Worm (Caenorhabditis elegans) whole organism, L2 larva: ENCODE measurements around the gene F10C1.8.

Experiments
- C34F6.9 ChIP-seq: fragments of 150-350 bp; optimal IDR thresholded peaks from 2 replicates; lab custom pipeline; 2014; ENCODE audit warnings: missing biosample characterization, missing genetic modification characterization
- F13H6.1 ChIP-seq: sonication (generic microtip); optimal IDR thresholded peaks from 2 replicates; lab custom pipeline; 2016; ENCODE audit warnings: missing genetic modification characterization, missing compliant biosample characterization
- R02D3.7 ChIP-seq: fragments of 150-350 bp; optimal IDR thresholded peaks from 2 replicates; lab custom pipeline; 2014; ENCODE audit warnings: missing biosample characterization, missing genetic modification characterization
- Y55F3AM.14 ChIP-seq: fragments of 200-800 bp; sonication (Bioruptor generic); optimal IDR thresholded peaks from 2 replicates; lab custom pipeline; 2018; ENCODE audit warnings: mild to moderate bottlenecking, missing genetic modification characterization, missing compliant biosample characterization
- ZK546.5 ChIP-seq: sonication (generic microtip); optimal IDR thresholded peaks from 2 replicates; lab custom pipeline; 2017; ENCODE audit warnings: missing biosample characterization, missing genetic modification characterization
- alr-1 ChIP-seq: fragments of 150-350 bp; optimal IDR thresholded peaks from 2 replicates; lab custom pipeline; 2014; ENCODE audit warnings: missing biosample characterization, missing genetic modification characterization
- aly-2 ChIP-seq: fragments of 150-350 bp; optimal IDR thresholded peaks from 2 replicates; lab custom pipeline; 2014; ENCODE audit warnings: missing biosample characterization, missing genetic modification characterization
- ama-1 ChIP-seq: fragments of 150-350 bp; optimal IDR thresholded peaks from 2 replicates; lab custom pipeline; 2018; ENCODE audit warnings: inconsistent platforms
- blmp-1 ChIP-seq: sonication (generic microtip); optimal IDR thresholded peaks from 2 replicates; lab custom pipeline; 2017; ENCODE audit warnings: missing genetic modification characterization, mild to moderate bottlenecking, missing compliant biosample characterization, antibody characterized with exemption, moderate library complexity; ENCODE audit not compliant: insufficient read depth
- ceh-82 ChIP-seq: fragments of 150-350 bp; optimal IDR thresholded peaks from 2 replicates; lab custom pipeline; 2014; ENCODE audit warnings: missing biosample characterization, missing genetic modification characterization
- crh-2 ChIP-seq: sonication (generic microtip); optimal IDR thresholded peaks from 2 replicates; lab custom pipeline; 2017; ENCODE audit warnings: missing biosample characterization, missing genetic modification characterization
- dmd-4 ChIP-seq: sonication (generic microtip); optimal IDR thresholded peaks from 2 replicates; lab custom pipeline; 2017; ENCODE audit warnings: missing biosample characterization, missing genetic modification characterization
- egl-27 ChIP-seq: sonication (generic microtip); optimal IDR thresholded peaks from 3 replicates; lab custom pipeline; 2017; ENCODE audit warnings: missing biosample characterization, missing genetic modification reagents, missing genetic modification characterization
- fos-1 ChIP-seq: fragments of 150-350 bp; optimal IDR thresholded peaks from 2 replicates; lab custom pipeline; 2014; ENCODE audit warnings: missing biosample characterization, missing genetic modification characterization
- lin-11 ChIP-seq: fragments of 150-350 bp; sonication (generic microtip); optimal IDR thresholded peaks from 2 replicates; lab custom pipeline; 2014; ENCODE audit warnings: missing biosample characterization, missing genetic modification characterization, inconsistent platforms, mixed read lengths
- lin-13 ChIP-seq: fragments of 150-350 bp; optimal IDR thresholded peaks from 2 replicates; lab custom pipeline; 2014; ENCODE audit warnings: missing biosample characterization, missing genetic modification reagents, missing genetic modification characterization
- lin-39 ChIP-seq: fragments of 150-350 bp; optimal IDR thresholded peaks from 2 replicates; lab custom pipeline; 2014; ENCODE audit warnings: missing biosample characterization, missing genetic modification reagents, missing genetic modification characterization
- lsy-2 ChIP-seq, 2 experiments: fragments of 150-350 bp in 1 of 2; sonication (generic microtip) in 1 of 2; optimal IDR thresholded peaks; 2 replicates each; lab custom pipeline; 2014 to 2017; ENCODE audit warnings: missing biosample characterization in 2 of 2, missing genetic modification characterization in 2 of 2
- mbf-1 ChIP-seq: sonication (generic microtip); optimal IDR thresholded peaks from 2 replicates; lab custom pipeline; 2017; ENCODE audit warnings: missing biosample characterization, missing genetic modification characterization
- nhr-10 ChIP-seq: sonication (generic microtip); optimal IDR thresholded peaks from 2 replicates; lab custom pipeline; 2017; ENCODE audit warnings: missing biosample characterization, missing genetic modification characterization
- nhr-129 ChIP-seq: fragments of 150-350 bp; optimal IDR thresholded peaks from 2 replicates; lab custom pipeline; 2014; ENCODE audit warnings: missing biosample characterization, missing genetic modification characterization
- nhr-21 ChIP-seq: fragments of 150-350 bp; optimal IDR thresholded peaks from 2 replicates; lab custom pipeline; 2014; ENCODE audit warnings: missing biosample characterization, missing genetic modification characterization
- nhr-23 ChIP-seq: fragments of 150-350 bp; optimal IDR thresholded peaks from 2 replicates; lab custom pipeline; 2014; ENCODE audit warnings: missing biosample characterization, missing genetic modification reagents, missing genetic modification characterization
- nhr-25 ChIP-seq: fragments of 150-350 bp; sonication (generic microtip); optimal IDR thresholded peaks from 3 replicates; lab custom pipeline; 2014; ENCODE audit warnings: missing biosample characterization, missing genetic modification characterization
- nhr-6 ChIP-seq: fragments of 150-350 bp; optimal IDR thresholded peaks from 2 replicates; lab custom pipeline; 2014; ENCODE audit warnings: missing biosample characterization, missing genetic modification characterization
- nhr-77 ChIP-seq: fragments of 150-350 bp; optimal IDR thresholded peaks from 2 replicates; lab custom pipeline; 2014; ENCODE audit warnings: missing biosample characterization, missing genetic modification characterization
- peb-1 ChIP-seq: fragments of 150-350 bp; optimal IDR thresholded peaks from 2 replicates; lab custom pipeline; 2014; ENCODE audit warnings: missing biosample characterization, missing genetic modification characterization
- sem-4 ChIP-seq: fragments of 150-350 bp; optimal IDR thresholded peaks from 2 replicates; lab custom pipeline; 2014; ENCODE audit warnings: missing biosample characterization, missing genetic modification reagents, missing genetic modification characterization
- skn-1 ChIP-seq: sonication (generic microtip); optimal IDR thresholded peaks from 2 replicates; lab custom pipeline; 2017; ENCODE audit warnings: missing biosample characterization, missing genetic modification characterization
- sma-3 ChIP-seq: sonication (generic microtip); optimal IDR thresholded peaks from 2 replicates; lab custom pipeline; 2016; ENCODE audit warnings: missing genetic modification reagents, missing genetic modification characterization, missing compliant biosample characterization
- sma-9 ChIP-seq, 2 experiments: fragments of 150-350 bp in 1 of 2; sonication (generic microtip) in 1 of 2; optimal IDR thresholded peaks; 2 replicates each; lab custom pipeline; 2014 to 2016; ENCODE audit warnings: missing genetic modification characterization in 2 of 2, mild to moderate bottlenecking in 1 of 2, missing biosample characterization in 1 of 2, missing compliant biosample characterization in 1 of 2, missing genetic modification reagents in 1 of 2, moderate library complexity in 1 of 2
- snpc-4 ChIP-seq: fragments of 150-350 bp; optimal IDR thresholded peaks from 2 replicates; lab custom pipeline; 2014; ENCODE audit warnings: missing biosample characterization, missing genetic modification characterization
- unc-55 ChIP-seq: fragments of 150-350 bp; sonication (generic microtip); optimal IDR thresholded peaks from 3 replicates; lab custom pipeline; 2014; ENCODE audit warnings: missing biosample characterization, missing genetic modification reagents, missing genetic modification characterization
- unc-62 ChIP-seq: fragments of 150-350 bp; optimal IDR thresholded peaks from 2 replicates; lab custom pipeline; 2014; ENCODE audit warnings: missing biosample characterization, missing genetic modification reagents, missing genetic modification characterization
- zag-1 ChIP-seq: fragments of 150-350 bp; optimal IDR thresholded peaks from 2 replicates; lab custom pipeline; 2014; ENCODE audit warnings: missing biosample characterization, missing genetic modification characterization
- ztf-1 ChIP-seq: fragments of 200-800 bp; sonication (Bioruptor generic); conservative IDR thresholded peaks from 2 replicates; pipeline ENCODE4 v1.3.6; 2022; ENCODE audit warnings: missing genetic modification characterization, missing compliant biosample characterization
- ztf-4 ChIP-seq: fragments of 150-350 bp; optimal IDR thresholded peaks from 2 replicates; lab custom pipeline; 2014; ENCODE audit warnings: missing biosample characterization, missing genetic modification characterization

F10C1.8 gene

DNA sequence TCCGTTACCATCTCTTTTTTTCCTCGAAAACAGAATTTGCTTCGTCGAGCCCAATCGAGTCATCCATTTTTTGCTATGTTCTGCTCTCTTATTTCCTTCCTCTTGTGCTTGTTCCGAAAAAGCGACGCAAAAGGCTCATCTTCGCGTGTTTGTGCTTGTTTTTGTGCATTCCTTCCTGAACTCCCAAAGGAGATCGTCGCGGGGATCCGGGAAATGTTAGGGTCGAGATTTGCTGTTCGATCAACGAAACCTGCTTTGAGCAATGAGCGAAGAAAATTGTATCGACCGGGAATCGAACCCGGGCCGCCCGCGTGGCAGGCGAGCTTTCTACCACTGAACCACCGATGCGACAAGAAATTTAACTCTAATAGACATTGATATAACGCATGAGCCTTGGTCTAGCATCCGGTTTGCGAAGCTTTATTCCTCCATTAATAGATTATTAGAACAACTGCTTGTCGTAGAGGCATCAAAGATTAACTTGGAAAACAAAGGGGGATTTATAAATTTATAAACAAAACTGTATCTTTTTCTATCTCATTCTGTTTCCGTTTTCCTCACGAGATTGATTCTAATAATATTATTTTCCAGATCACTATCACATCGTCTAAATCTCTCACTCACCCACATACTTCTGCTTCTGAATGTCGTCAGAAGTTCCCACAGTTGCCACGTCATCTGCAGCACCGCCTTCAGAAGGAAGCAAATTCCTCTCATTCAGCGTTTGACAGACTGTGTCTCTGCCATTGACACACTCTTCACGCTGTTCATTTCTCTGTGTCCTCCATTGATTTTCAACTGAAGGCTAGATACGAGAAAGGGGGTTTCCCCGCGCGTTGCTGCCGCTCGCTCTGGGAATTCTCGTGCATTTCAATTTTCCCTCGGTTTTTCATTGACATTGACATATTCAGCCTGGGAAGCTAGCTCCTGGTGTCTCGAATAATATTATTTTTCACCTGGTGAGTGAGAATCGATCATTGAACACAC, 28.0 kb downstream of the F10C1.8 start, which contains the start of gene K05F1.6:
Gene K05F1.6 (plus strand): TSS at position 586 of the 987 bp plus-strand sequence.
- TF ChIP-seq Y55F3AM.14 (GFP tag; lab: Kevin White, UChicago) (peak; percentile 70), ztf-4 (tag; lab: Kevin White, UChicago) (no peak), ama-1 (lab: Kevin White, UChicago) (no peak), egl-27 (tag; lab: Kevin White, UChicago) (no peak), ceh-82 (tag; lab: Kevin White, UChicago) (no peak), nhr-21 (tag; lab: Kevin White, UChicago) (peak; percentile 65), lsy-2 (tag; optimal IDR thresholded peaks at IDR 0.05; lab: Kevin White, UChicago) (peak; percentile 28 to 50), lin-11 (tag; lab: Kevin White, UChicago) (peak; percentile 48), aly-2 (tag; lab: Kevin White, UChicago) (no peak), lin-13 (GFP tag; lab: Kevin White, UChicago) (peak; percentile 70), nhr-129 (tag; lab: Kevin White, UChicago) (peak; percentile 59), nhr-23 (no peak), alr-1 (tag; lab: Kevin White, UChicago) (no peak), F13H6.1 (tag; lab: Kevin White, UChicago) (peak; percentile 68), fos-1 (peak; percentile 29), nhr-77 (no peak), mbf-1 (tag; lab: Kevin White, UChicago) (no peak), sma-9 (GFP tag; optimal IDR thresholded peaks at IDR 0.05; lab: Kevin White, UChicago) (peak; percentile 62), sma-9 (tag; optimal IDR thresholded peaks at IDR 0.05; lab: Kevin White, UChicago) (no peak), unc-55 (GFP tag; lab: Kevin White, UChicago) (peak; percentile 10), zag-1 (tag; lab: Kevin White, UChicago) (no peak), nhr-6 (tag; lab: Kevin White, UChicago) (no peak), crh-2 (tag; lab: Kevin White, UChicago) (peak; percentile 63), skn-1 (tag; lab: Kevin White, UChicago) (no peak), blmp-1 (tag; lab: Kevin White, UChicago) (no peak), C34F6.9 (peak; percentile 21), sem-4 (peak; percentile 26), lin-39 (no peak), R02D3.7 (no peak), sma-3 (GFP tag; lab: Kevin White, UChicago) (peak; percentile 63), nhr-10 (tag; lab: Kevin White, UChicago) (no peak), dmd-4 (no peak), unc-62 (no peak)
- TF ChIP-seq, all 48 proteins: peak for 14

DNA sequence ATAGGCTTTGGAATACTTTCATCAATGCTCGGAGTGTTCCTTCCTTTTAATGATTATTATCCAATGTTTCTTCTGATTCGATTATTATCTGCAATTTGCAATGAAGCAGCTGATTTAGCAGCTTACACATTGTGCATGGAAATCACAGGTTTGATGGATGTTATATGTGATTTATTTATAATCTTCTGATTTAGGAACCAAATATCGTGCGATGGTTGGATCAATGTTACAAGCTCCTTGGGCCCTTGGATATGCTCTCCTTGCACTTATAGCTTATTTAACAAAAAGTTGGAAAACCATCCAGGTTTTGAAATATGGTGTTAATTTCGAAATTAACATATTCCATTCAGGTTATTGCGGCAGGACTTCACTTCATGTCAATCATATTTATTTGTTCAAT, 31.2 kb downstream of the F10C1.8 start:
- TF ChIP-seq nhr-25 (tag; lab: Kevin White, UChicago), result no peak
- no peak for TF ChIP-seq lin-13 (GFP tag; lab: Kevin White, UChicago)
- no peak for TF ChIP-seq ZK546.5
- TF ChIP-seq, all 48 proteins: peak for 0

DNA sequence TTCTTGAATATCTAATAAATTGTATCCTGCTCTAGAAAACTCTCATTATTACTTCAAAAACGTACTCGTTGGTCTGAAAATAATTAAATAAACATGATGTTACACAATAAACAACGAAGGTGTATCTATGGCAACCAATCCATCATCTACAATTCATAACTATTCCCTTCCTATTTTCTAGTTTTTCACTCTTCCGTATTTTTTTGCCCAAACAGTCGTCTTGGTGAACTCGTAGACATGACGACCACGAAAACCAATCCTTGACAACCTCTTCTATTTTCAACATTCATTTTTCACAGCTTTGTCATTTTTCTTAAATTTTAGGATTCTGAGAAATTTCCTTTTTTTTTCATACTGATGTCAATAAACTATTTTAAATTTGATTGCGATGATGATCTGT, 34.5 kb downstream of the F10C1.8 start, which contains the start of gene K05F1.13:
Gene K05F1.13 (plus strand): TSS at position 301 of the 400 bp plus-strand sequence.
- TF ChIP-seq sem-4 (no peak), skn-1 (tag; lab: Kevin White, UChicago) (no peak), mbf-1 (tag; lab: Kevin White, UChicago) (no peak), aly-2 (tag; lab: Kevin White, UChicago) (no peak), snpc-4 (tag; lab: Kevin White, UChicago) (no peak), ztf-1 (GFP tag; lab: Robert Waterston, UW) (no peak), lin-39 (no peak), peb-1 (no peak), lsy-2 (tag; optimal IDR thresholded peaks at IDR 0.05; lab: Kevin White, UChicago) (no peak), ztf-4 (tag; lab: Kevin White, UChicago) (no peak), nhr-129 (tag; lab: Kevin White, UChicago) (no peak), lin-13 (GFP tag; lab: Kevin White, UChicago) (no peak)
